Fruit fly (Drosophila melanogaster): Measurements from ENCODE around the gene Bx42.

- TF ChIP-seq Myc (optimal IDR thresholded peaks at IDR 0.05) = no peak
- TF ChIP-seq ttk (optimal IDR thresholded peaks at IDR 0.05) = no peak
- no peak for TF ChIP-seq psq (optimal IDR thresholded peaks at IDR 0.05)
- TF ChIP-seq insv (optimal IDR thresholded peaks at IDR 0.05) = no peak
- TF ChIP-seq Sin3A (optimal IDR thresholded peaks at IDR 0.05) = no peak
- no peak for TF ChIP-seq h (optimal IDR thresholded peaks at IDR 0.05)
Observed at dm6 chrX:9066802-9067489, 39.5 kb downstream of the Bx42 start.

All from Kc167 (cell line).